Fruit fly (Drosophila melanogaster) whole organism, adult: ENCODE results near the gene CG12093.

Experiments used
- CG11617 ChIP-seq: fragments of 200-800 bp; sonication (Bioruptor generic); optimal IDR thresholded peaks from 2 replicates; lab custom pipeline; 2017; ENCODE audit warnings: mild to moderate bottlenecking, missing biosample characterization, missing genetic modification reagents, missing genetic modification characterization
- CG12768 ChIP-seq: fragments of 200-800 bp; sonication (Bioruptor generic); optimal IDR thresholded peaks from 2 replicates; lab custom pipeline; 2017; ENCODE audit warnings: missing biosample characterization, missing genetic modification characterization, mild to moderate bottlenecking, moderate library complexity, missing genetic modification reagents
- CG14711 ChIP-seq: fragments of 200-800 bp; sonication (Bioruptor generic); optimal IDR thresholded peaks from 2 replicates; lab custom pipeline; 2018; ENCODE audit warnings: missing biosample characterization, mild to moderate bottlenecking, missing genetic modification characterization, moderate library complexity
- CG7045 ChIP-seq: fragments of 200-800 bp; sonication (Bioruptor generic); optimal IDR thresholded peaks from 2 replicates; lab custom pipeline; 2017; ENCODE audit warnings: missing biosample characterization, mild to moderate bottlenecking, missing genetic modification characterization
- Crg-1 ChIP-seq: fragments of 200-800 bp; sonication (Bioruptor generic); optimal IDR thresholded peaks from 2 replicates; lab custom pipeline; 2016; ENCODE audit warnings: missing biosample characterization, missing genetic modification characterization
- kay ChIP-seq: fragments of 200-800 bp; sonication (Bioruptor generic); peaks from one replicate; lab custom pipeline; 2016; ENCODE audit warnings: missing biosample characterization, missing genetic modification characterization, borderline replicate concordance
- toe ChIP-seq: fragments of 200-800 bp; sonication (Bioruptor generic); optimal IDR thresholded peaks from 2 replicates; lab custom pipeline; 2016; ENCODE audit warnings: missing biosample characterization, missing genetic modification characterization

DNA sequence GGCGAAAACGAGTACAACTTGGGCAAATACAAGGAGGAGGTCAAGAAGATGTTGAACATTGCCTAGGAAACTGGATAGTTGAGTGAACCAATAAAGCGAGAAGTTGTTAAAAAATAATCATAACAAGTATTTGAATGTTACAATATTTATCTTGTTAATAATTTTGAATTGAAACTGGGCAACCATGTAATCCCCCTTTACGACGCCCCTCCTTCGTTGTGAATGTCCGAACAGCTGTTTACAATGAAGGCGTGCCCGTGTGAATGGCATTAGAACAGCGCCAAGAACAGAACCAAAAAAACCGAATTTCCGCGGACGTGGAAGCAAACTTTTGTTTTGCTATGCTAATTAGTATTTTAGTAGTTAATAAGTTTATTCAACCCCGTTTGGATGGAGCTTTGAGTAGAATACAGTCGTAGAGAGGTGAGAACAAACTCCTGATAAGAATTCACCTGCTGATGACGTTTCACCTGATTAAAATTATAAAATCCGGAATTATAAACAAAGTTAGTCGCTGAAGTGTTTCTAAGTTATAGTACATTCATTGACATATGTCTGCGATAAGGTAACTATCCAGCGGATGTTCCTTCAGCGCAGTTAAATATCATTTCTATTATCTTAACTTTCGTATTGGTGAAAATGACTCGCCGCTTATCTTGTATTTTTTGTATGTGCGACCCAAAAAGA lies 8.3 kb upstream of the CG12093 start, which contains the start of gene Pgant6:
- TF ChIP-seq CG12768 (no peak), CG14711 (tag; lab: Kevin White, UChicago) (peak; percentile 51), Crg-1 (GFP tag; lab: Kevin White, UChicago) (no peak), kay (GFP tag; lab: Kevin White, UChicago) (no peak), CG7045 (GFP tag; lab: Kevin White, UChicago) (no peak), toe (GFP tag; lab: Kevin White, UChicago) (no peak), CG11617 (no peak)
